Worm (Caenorhabditis elegans) whole organism, L4/young adult: Measurements from ENCODE around the gene swd-2.2.

Experiments
- W03F9.2 ChIP-seq: fragments of 150-350 bp; optimal IDR thresholded peaks from 2 replicates; lab custom pipeline; 2014; ENCODE audit warnings: missing biosample characterization, missing genetic modification characterization
- him-1 ChIP-seq: sonication (generic microtip); optimal IDR thresholded peaks from 2 replicates; lab custom pipeline; 2016; ENCODE audit warnings: missing genotype, missing genetic modification reagents, missing genetic modification characterization, missing compliant biosample characterization

DNA sequence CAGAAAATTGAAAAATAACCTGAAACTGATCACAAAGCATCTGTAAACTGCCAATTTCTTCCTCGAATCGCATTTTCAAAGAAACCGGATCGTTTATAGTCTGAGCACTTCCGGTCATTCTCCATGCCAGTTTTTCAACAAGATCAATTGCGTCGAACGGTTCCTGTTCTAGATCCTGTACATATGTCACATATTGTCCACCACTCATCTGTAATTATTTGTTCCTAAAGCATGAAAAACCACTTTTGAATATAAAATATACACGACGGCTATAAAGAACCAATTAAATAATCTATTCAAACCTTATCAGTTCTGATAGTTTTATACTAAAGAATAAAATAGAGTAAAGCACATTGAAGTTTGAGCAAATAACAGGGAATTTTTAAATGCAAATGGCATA lies 8.1 kb downstream of the swd-2.2 start, which contains the start of gene sec-10:
- no peak for TF ChIP-seq him-1
- no peak for TF ChIP-seq W03F9.2 (tag; lab: Kevin White, UChicago)
